Worm (Caenorhabditis elegans) whole organism, L4 larva: ENCODE measurements around the gene brd-1.

Source experiments
- F26F4.8 ChIP-seq: fragments of 200-800 bp; sonication (Bioruptor generic); conservative IDR thresholded peaks from 2 replicates; pipeline ENCODE4 v1.3.6; 2022; ENCODE audit warnings: missing genetic modification characterization, missing compliant biosample characterization
- F44E2.7 ChIP-seq: fragments of 200-800 bp; sonication (Bioruptor generic); IDR thresholded peaks from 2 replicates; pipeline ENCODE4 v2.1.2; 2022; ENCODE audit warnings: missing genetic modification characterization, missing compliant biosample characterization
- F49E8.2 ChIP-seq: sonication (generic microtip); optimal IDR thresholded peaks from 2 replicates; lab custom pipeline; 2016; ENCODE audit warnings: missing compliant biosample characterization, mild to moderate bottlenecking, missing genetic modification characterization, borderline replicate concordance
- T20F7.1 ChIP-seq: fragments of 200-800 bp; sonication (Bioruptor generic); optimal IDR thresholded peaks from 2 replicates; lab custom pipeline; 2018; ENCODE audit warnings: mild to moderate bottlenecking, missing genetic modification characterization, missing compliant biosample characterization
- Y105C5A.15 ChIP-seq: fragments of 200-800 bp; sonication (Bioruptor generic); IDR thresholded peaks from 2 replicates; pipeline ENCODE4 v1.3.6; 2022; ENCODE audit warnings: missing genetic modification characterization, missing compliant biosample characterization
- Y48G9A.11 ChIP-seq: fragments of 200-800 bp; sonication (Bioruptor generic); IDR thresholded peaks from 2 replicates; pipeline ENCODE4 v1.3.6; 2022; ENCODE audit warnings: missing genetic modification reagents, missing genetic modification characterization, missing compliant biosample characterization
- ZK337.2 ChIP-seq: fragments of 200-800 bp; sonication (Bioruptor generic); IDR thresholded peaks from 2 replicates; pipeline ENCODE4 v1.3.6; 2022; ENCODE audit warnings: missing genetic modification reagents, missing genetic modification characterization, missing compliant biosample characterization
- aha-1 ChIP-seq: fragments of 150-350 bp; peaks from one replicate; lab custom pipeline; 2014; ENCODE audit warnings: missing biosample characterization, missing genetic modification characterization
- ceh-62 ChIP-seq: sonication (generic microtip); optimal IDR thresholded peaks from 2 replicates; lab custom pipeline; 2017; ENCODE audit warnings: missing biosample characterization, missing genetic modification characterization
- ces-1 ChIP-seq: fragments of 150-350 bp; sonication (generic microtip); optimal IDR thresholded peaks from 4 replicates; lab custom pipeline; 2014; ENCODE audit warnings: missing biosample characterization, missing genetic modification reagents, missing genetic modification characterization
- daf-16 ChIP-seq, 3 experiments: sonication (generic microtip); optimal IDR thresholded peaks; 2 replicates each; lab custom pipeline; 2016 to 2017; ENCODE audit warnings: missing genetic modification characterization in 3 of 3, missing genetic modification reagents in 3 of 3, mild to moderate bottlenecking in 2 of 3, missing compliant biosample characterization in 2 of 3, missing biosample characterization in 1 of 3, moderate library complexity in 1 of 3
- daf-19 ChIP-seq: fragments of 200-800 bp; sonication (Bioruptor generic); conservative IDR thresholded peaks from 2 replicates; pipeline ENCODE4 v1.3.6; 2022; ENCODE audit warnings: missing genetic modification characterization, missing compliant biosample characterization
- duxl-1 ChIP-seq: sonication (generic microtip); optimal IDR thresholded peaks from 2 replicates; lab custom pipeline; 2016; ENCODE audit warnings: mild to moderate bottlenecking, missing genetic modification characterization, moderate library complexity, missing compliant biosample characterization; ENCODE audit not compliant: poor library complexity
- dve-1 ChIP-seq: sonication (generic microtip); optimal IDR thresholded peaks from 2 replicates; lab custom pipeline; 2017; ENCODE audit warnings: antibody characterized with exemption, mild to moderate bottlenecking, missing genetic modification characterization, missing compliant biosample characterization; ENCODE audit not compliant: insufficient read depth
- egl-27 ChIP-seq: sonication (generic microtip); optimal IDR thresholded peaks from 3 replicates; lab custom pipeline; 2017; ENCODE audit warnings: missing biosample characterization, missing genetic modification reagents, missing genetic modification characterization
- hlh-11 ChIP-seq: fragments of 200-800 bp; sonication (Bioruptor generic); optimal IDR thresholded peaks from 2 replicates; lab custom pipeline; 2018; ENCODE audit warnings: mild to moderate bottlenecking, missing genetic modification characterization, missing compliant biosample characterization
- jun-1 ChIP-seq: fragments of 150-350 bp; optimal IDR thresholded peaks from 2 replicates; lab custom pipeline; 2014; ENCODE audit warnings: missing biosample characterization, missing genetic modification reagents, missing genetic modification characterization
- lin-13 ChIP-seq: fragments of 150-350 bp; optimal IDR thresholded peaks from 2 replicates; lab custom pipeline; 2014; ENCODE audit warnings: missing biosample characterization, missing genetic modification reagents, missing genetic modification characterization
- lin-29 ChIP-seq: fragments of 200-800 bp; sonication (Bioruptor generic); IDR thresholded peaks from 2 replicates; pipeline ENCODE4 v1.3.6; 2022; ENCODE audit warnings: missing genetic modification reagents, missing genetic modification characterization, missing compliant biosample characterization
- lin-38 ChIP-seq: fragments of 200-800 bp; sonication (Bioruptor generic); IDR thresholded peaks from 2 replicates; pipeline ENCODE4 v1.3.6; 2022; ENCODE audit warnings: missing genetic modification reagents, missing genetic modification characterization, missing compliant biosample characterization
- lin-39 ChIP-seq: fragments of 150-350 bp; optimal IDR thresholded peaks from 2 replicates; lab custom pipeline; 2014; ENCODE audit warnings: missing biosample characterization, missing genetic modification reagents, missing genetic modification characterization
- lsy-2 ChIP-seq, 2 experiments: fragments of 150-350 bp in 1 of 2; sonication (generic microtip) in 1 of 2; optimal IDR thresholded peaks; 2 replicates each; lab custom pipeline; 2014 to 2017; ENCODE audit warnings: missing biosample characterization in 2 of 2, missing genetic modification characterization in 2 of 2
- madf-5 ChIP-seq, 2 experiments: fragments of 200-800 bp; sonication (Bioruptor generic); IDR thresholded peaks; 2 replicates each; pipeline ENCODE4 v1.3.6; 2022; ENCODE audit warnings: missing compliant biosample characterization in 2 of 2, missing genetic modification characterization in 2 of 2
- mdt-29 ChIP-seq: fragments of 200-800 bp; sonication (Bioruptor generic); IDR thresholded peaks from 2 replicates; pipeline ENCODE4 v1.3.6; 2022; ENCODE audit warnings: missing genetic modification reagents, missing genetic modification characterization, missing compliant biosample characterization
- mes-2 ChIP-seq: sonication (generic microtip); optimal IDR thresholded peaks from 2 replicates; lab custom pipeline; 2016; ENCODE audit warnings: missing genotype, mild to moderate bottlenecking, missing genetic modification characterization, missing compliant biosample characterization; ENCODE audit not compliant: poor library complexity, severe bottlenecking
- mxl-2 ChIP-seq: fragments of 200-800 bp; sonication (Bioruptor generic); conservative IDR thresholded peaks from 2 replicates; pipeline ENCODE4 v1.3.6; 2022; ENCODE audit warnings: missing genetic modification reagents, missing genetic modification characterization, missing compliant biosample characterization
- mxl-3 ChIP-seq: fragments of 200-800 bp; sonication (Bioruptor generic); optimal IDR thresholded peaks from 2 replicates; lab custom pipeline; 2018; ENCODE audit warnings: mild to moderate bottlenecking, missing genetic modification characterization, missing compliant biosample characterization
- nhr-111 ChIP-seq: fragments of 200-800 bp; sonication (Bioruptor generic); optimal IDR thresholded peaks from 2 replicates; lab custom pipeline; 2018; ENCODE audit warnings: mild to moderate bottlenecking, missing genetic modification characterization, missing compliant biosample characterization
- nhr-237 ChIP-seq: sonication (generic microtip); optimal IDR thresholded peaks from 2 replicates; lab custom pipeline; 2017; ENCODE audit warnings: missing biosample characterization, missing genetic modification characterization
- nhr-28 ChIP-seq: fragments of 150-350 bp; optimal IDR thresholded peaks from 2 replicates; lab custom pipeline; 2014; ENCODE audit warnings: missing biosample characterization, missing genetic modification characterization
- nhr-48 ChIP-seq: sonication (generic microtip); optimal IDR thresholded peaks from 2 replicates; lab custom pipeline; 2016; ENCODE audit warnings: mild to moderate bottlenecking, missing genetic modification characterization, missing compliant biosample characterization
- pha-4 ChIP-seq, 2 experiments: fragments of 150-350 bp in 1 of 2; fragments of 200-800 bp in 1 of 2; sonication (Bioruptor generic) in 1 of 2; IDR thresholded peaks in 1 of 2; optimal IDR thresholded peaks in 1 of 2; 2 replicates each; pipeline versions ENCODE4 v1.3.6 to Lab custom; 2014 to 2022; ENCODE audit warnings: missing genetic modification characterization in 2 of 2, missing genetic modification reagents in 2 of 2, missing biosample characterization in 1 of 2, missing compliant biosample characterization in 1 of 2
- pqm-1 ChIP-seq: sonication (generic microtip); optimal IDR thresholded peaks from 2 replicates; lab custom pipeline; 2017; ENCODE audit warnings: missing biosample characterization, missing genetic modification characterization
- saeg-2 ChIP-seq: fragments of 200-800 bp; sonication (Bioruptor generic); IDR thresholded peaks from 2 replicates; pipeline ENCODE4 v1.3.6; 2022; ENCODE audit warnings: missing genetic modification reagents, missing genetic modification characterization, missing compliant biosample characterization
- set-16 ChIP-seq: fragments of 200-800 bp; sonication (Bioruptor generic); IDR thresholded peaks from 2 replicates; pipeline ENCODE4 v1.3.6; 2022; ENCODE audit warnings: missing genetic modification reagents, missing genetic modification characterization, missing compliant biosample characterization
- snpc-1.2 ChIP-seq: fragments of 200-800 bp; sonication (Bioruptor generic); IDR thresholded peaks from 2 replicates; pipeline ENCODE4 v1.3.6; 2022; ENCODE audit warnings: missing genetic modification reagents, missing genetic modification characterization, missing compliant biosample characterization
- snpc-4 ChIP-seq: fragments of 150-350 bp; optimal IDR thresholded peaks from 2 replicates; lab custom pipeline; 2014; ENCODE audit warnings: missing biosample characterization, missing genetic modification characterization
- spr-1 ChIP-seq: sonication (generic microtip); optimal IDR thresholded peaks from 2 replicates; lab custom pipeline; 2016; ENCODE audit warnings: mild to moderate bottlenecking, missing genetic modification characterization, missing compliant biosample characterization
- tra-1 ChIP-seq: fragments of 200-800 bp; sonication (Bioruptor generic); IDR thresholded peaks from 2 replicates; pipeline ENCODE4 v1.3.6; 2022; ENCODE audit warnings: missing genetic modification reagents, missing genetic modification characterization, missing compliant biosample characterization
- unc-62 ChIP-seq, 3 experiments: fragments of 150-350 bp in 1 of 3; sonication (generic microtip); optimal IDR thresholded peaks in 2 of 3; peaks in 1 of 3; 1 replicate in 1 of 3; 2 replicates in 2 of 3; lab custom pipeline; 2014 to 2017; ENCODE audit warnings: missing biosample characterization in 3 of 3, missing genetic modification characterization in 3 of 3, missing genetic modification reagents in 3 of 3, missing genotype in 1 of 3
- vab-7 ChIP-seq: fragments of 200-800 bp; sonication (Bioruptor generic); IDR thresholded peaks from 2 replicates; pipeline ENCODE4 v1.3.6; 2022; ENCODE audit warnings: missing genetic modification reagents, missing genetic modification characterization, missing compliant biosample characterization
- zag-1 ChIP-seq: fragments of 150-350 bp; optimal IDR thresholded peaks from 2 replicates; lab custom pipeline; 2014; ENCODE audit warnings: missing biosample characterization, missing genetic modification characterization
- zfp-2 ChIP-seq: sonication (generic microtip); optimal IDR thresholded peaks from 2 replicates; lab custom pipeline; 2016; ENCODE audit warnings: mild to moderate bottlenecking, missing genetic modification characterization, missing compliant biosample characterization
- zip-2 ChIP-seq: fragments of 150-350 bp; optimal IDR thresholded peaks from 2 replicates; lab custom pipeline; 2014; ENCODE audit warnings: missing biosample characterization, missing genetic modification characterization

The brd-1 gene

DNA sequence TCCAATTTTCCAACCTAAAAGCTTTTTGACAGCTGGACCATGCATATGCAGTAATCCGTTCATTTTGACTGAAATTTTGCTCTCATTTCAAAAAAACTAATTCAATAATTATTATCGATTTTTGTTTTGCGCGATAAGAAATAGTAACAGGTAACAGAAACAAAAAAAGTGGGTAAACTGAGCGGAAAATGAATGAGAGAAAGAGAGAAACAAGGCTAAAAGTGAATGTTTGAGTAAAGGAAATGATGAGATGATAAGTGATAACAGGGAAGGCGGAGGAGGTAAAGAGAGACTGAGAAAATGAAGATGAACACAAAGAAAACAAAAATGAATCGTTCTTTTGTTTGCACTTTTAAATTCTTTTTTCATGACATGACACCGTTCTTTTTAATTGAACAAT lies 25.4 kb downstream of the brd-1 start, which contains the start of gene sma-3 (continued):
- TF ChIP-seq duxl-1 (no peak), F44E2.7 (GFP tag; lab: Robert Waterston, UW) (no peak), Y105C5A.15 (no peak), daf-19 (GFP tag; lab: Robert Waterston, UW) (no peak), lin-29 (GFP tag; lab: Robert Waterston, UW) (no peak), mes-2 (tag; lab: Kevin White, UChicago) (no peak), mxl-3 (GFP tag; lab: Kevin White, UChicago) (no peak), ceh-62 (tag; lab: Kevin White, UChicago) (no peak), pqm-1 (peak; percentile 95), ces-1 (GFP tag; lab: Kevin White, UChicago) (no peak), ZK337.2 (GFP tag; lab: Robert Waterston, UW) (no peak), set-16 (GFP tag; lab: Robert Waterston, UW) (no peak), zag-1 (tag; lab: Kevin White, UChicago) (no peak), unc-62 (GFP tag; optimal IDR thresholded peaks at IDR 0.05 in 1 of 2; lab: Kevin White, UChicago) (peak in 1 of 2 experiments; percentile 94), unc-62 (tag; optimal IDR thresholded peaks at IDR 0.05; lab: Kevin White, UChicago) (no peak), vab-7 (GFP tag; lab: Robert Waterston, UW) (no peak), zip-2 (tag; lab: Kevin White, UChicago) (no peak), Y48G9A.11 (GFP tag; lab: Robert Waterston, UW) (no peak), T20F7.1 (no peak), egl-27 (tag; lab: Kevin White, UChicago) (no peak), F49E8.2 (tag; lab: Kevin White, UChicago) (no peak), jun-1 (tag; lab: Kevin White, UChicago) (no peak), spr-1 (tag; lab: Kevin White, UChicago) (no peak)

DNA sequence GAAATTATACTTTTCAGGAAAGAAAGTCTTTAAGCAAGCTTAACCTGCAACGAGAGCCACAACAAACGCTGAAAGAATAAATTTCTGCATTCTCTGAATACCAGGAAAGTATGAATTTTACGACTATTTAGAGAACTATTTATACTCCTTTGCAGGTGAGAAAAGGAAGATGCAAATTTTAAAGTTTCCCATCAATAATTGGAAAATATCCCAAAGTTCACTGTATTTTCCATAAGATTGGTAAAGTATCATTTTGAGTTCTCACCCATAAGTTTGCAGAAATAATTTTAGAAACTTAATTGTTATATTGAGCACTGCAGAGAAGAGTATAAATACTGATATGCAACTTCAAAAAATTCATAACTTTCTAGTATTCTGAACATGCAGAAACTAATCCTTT lies 29.8 kb downstream of the brd-1 start, which contains the start of gene clec-158:
TSS of gene clec-158 (minus strand) at position 101 of the 400 bp plus-strand sequence.
- TF ChIP-seq daf-19 (GFP tag; lab: Robert Waterston, UW), result no peak
- no peak for TF ChIP-seq snpc-4 (tag; lab: Kevin White, UChicago)
- TF ChIP-seq daf-16 (GFP tag; optimal IDR thresholded peaks at IDR 0.05; lab: Kevin White, UChicago), result no peak
- TF ChIP-seq daf-16 (tag; optimal IDR thresholded peaks at IDR 0.05; lab: Kevin White, UChicago), result no peak
- no peak for TF ChIP-seq nhr-28
- TF ChIP-seq ZK337.2 (GFP tag; lab: Robert Waterston, UW), result no peak
- no peak for TF ChIP-seq lin-13

ce11 chrIII:6857390-6857848 lies 31.9 kb downstream of the brd-1 start:
- TF ChIP-seq snpc-4 (tag; lab: Kevin White, UChicago) (no peak), mdt-29 (no peak), set-16 (GFP tag; lab: Robert Waterston, UW) (no peak), madf-5 (GFP tag; IDR thresholded peaks at IDR 0.05; lab: Robert Waterston, UW) (no peak), tra-1 (GFP tag; lab: Robert Waterston, UW) (0 out of 2 replicates have a peak, but pooled peaks have one; percentile 15), lin-39 (tag; lab: Kevin White, UChicago) (no peak), zfp-2 (tag; lab: Kevin White, UChicago) (no peak), lin-38 (GFP tag; lab: Robert Waterston, UW) (peak; percentile 23; the same call in 1 of the 2 replicates), mxl-2 (GFP tag; lab: Robert Waterston, UW) (no peak), nhr-48 (tag; lab: Kevin White, UChicago) (peak; percentile 70), pha-4 (GFP tag; IDR thresholded peaks at IDR 0.05; lab: Robert Waterston, UW) (no peak), pha-4 (tag; optimal IDR thresholded peaks at IDR 0.05; lab: Kevin White, UChicago) (peak; percentile 80), saeg-2 (GFP tag; lab: Robert Waterston, UW) (no peak), nhr-237 (tag; lab: Kevin White, UChicago) (no peak), unc-62 (GFP tag; optimal IDR thresholded peaks at IDR 0.05 in 1 of 2; lab: Kevin White, UChicago) (peak in 1 of 2 experiments; percentile 89), unc-62 (tag; optimal IDR thresholded peaks at IDR 0.05; lab: Kevin White, UChicago) (no peak), lsy-2 (tag; optimal IDR thresholded peaks at IDR 0.05; lab: Kevin White, UChicago) (peak; percentile 5 to 30), duxl-1 (peak; percentile 19), F26F4.8 (GFP tag; lab: Robert Waterston, UW) (no peak), mes-2 (tag; lab: Kevin White, UChicago) (peak; percentile 28), dve-1 (tag; lab: Kevin White, UChicago) (peak; percentile 77), snpc-1.2 (GFP tag; lab: Robert Waterston, UW) (no peak), daf-16 (GFP tag; optimal IDR thresholded peaks at IDR 0.05; lab: Kevin White, UChicago) (peak in 1 of 2 experiments; percentile 44), daf-16 (tag; optimal IDR thresholded peaks at IDR 0.05; lab: Kevin White, UChicago) (peak; percentile 86), nhr-111 (GFP tag; lab: Kevin White, UChicago) (no peak), hlh-11 (tag; lab: Kevin White, UChicago) (peak; percentile 82), aha-1 (tag; lab: Kevin White, UChicago) (peak; percentile 74)
